Fruit fly (Drosophila melanogaster) whole organism, wandering third instar larva: ENCODE measurements around the gene Ada3.

ENCODE experiments used
- Abd-B ChIP-seq: fragments of >200 bp; optimal IDR thresholded peaks from 2 replicates; lab custom pipeline; 2017; ENCODE audit warnings: missing biosample characterization, missing genetic modification characterization
- CG32264 ChIP-seq: fragments of 200-800 bp; sonication (Bioruptor generic); optimal IDR thresholded peaks from 2 replicates; lab custom pipeline; 2016; ENCODE audit warnings: missing biosample characterization, missing genetic modification characterization
- CG9705 ChIP-seq: fragments of 200-800 bp; sonication (Bioruptor generic); optimal IDR thresholded peaks from 2 replicates; lab custom pipeline; 2018; ENCODE audit warnings: missing biosample characterization, mild to moderate bottlenecking, missing genetic modification characterization
- CrebA ChIP-seq: fragments of 200-800 bp; sonication (Bioruptor generic); optimal IDR thresholded peaks from 2 replicates; lab custom pipeline; 2016; ENCODE audit warnings: missing biosample characterization, mild to moderate bottlenecking, missing genetic modification characterization, borderline replicate concordance
- Dfd ChIP-seq: fragments of >200 bp; optimal IDR thresholded peaks from 2 replicates; lab custom pipeline; 2017; ENCODE audit warnings: missing biosample characterization, missing genetic modification characterization
- Dif ChIP-seq: fragments of 200-275, 200-300 bp; sonication (Bioruptor generic); optimal IDR thresholded peaks from 2 replicates; lab custom pipeline; 2018; ENCODE audit warnings: missing biosample characterization, missing genetic modification characterization; ENCODE audit not compliant: partially characterized antibody
- GATAd ChIP-seq: sonication (Bioruptor generic); optimal IDR thresholded peaks from 2 replicates; lab custom pipeline; 2016; ENCODE audit warnings: missing biosample characterization, missing genetic modification characterization
- Hnf4 ChIP-seq: fragments of 200-800 bp; sonication (Bioruptor generic); optimal IDR thresholded peaks from 2 replicates; lab custom pipeline; 2016; ENCODE audit warnings: missing biosample characterization, mild to moderate bottlenecking, missing genetic modification characterization
- Hr78 ChIP-seq: fragments of >200 bp; optimal IDR thresholded peaks from 2 replicates; lab custom pipeline; 2017; ENCODE audit warnings: missing biosample characterization, missing genetic modification characterization
- Hr83 ChIP-seq: fragments of 200-300 bp; sonication (Bioruptor generic); optimal IDR thresholded peaks from 2 replicates; lab custom pipeline; 2016; ENCODE audit warnings: missing biosample characterization, mild to moderate bottlenecking, missing genetic modification characterization, moderate library complexity; ENCODE audit not compliant: poor library complexity, severe bottlenecking
- Mio ChIP-seq: sonication (Bioruptor generic); optimal IDR thresholded peaks from 2 replicates; lab custom pipeline; 2016; ENCODE audit warnings: missing biosample characterization, missing genetic modification characterization
- N ChIP-seq: fragments of >200 bp; optimal IDR thresholded peaks from 2 replicates; lab custom pipeline; 2018; ENCODE audit warnings: missing biosample characterization, missing external identifiers, missing genetic modification characterization
- OdsH ChIP-seq: fragments of 200-800 bp; sonication (Bioruptor generic); optimal IDR thresholded peaks from 2 replicates; lab custom pipeline; 2016; ENCODE audit warnings: missing biosample characterization, mild to moderate bottlenecking, missing genetic modification characterization
- Rel ChIP-seq, 2 experiments: fragments of 200-800 bp; sonication (Bioruptor generic) in 1 of 2; optimal IDR thresholded peaks; 2 replicates in 1 of 2; 3 replicates in 1 of 2; lab custom pipeline; 2016 to 2019; ENCODE audit warnings: mild to moderate bottlenecking in 2 of 2, missing biosample characterization in 2 of 2, missing genetic modification characterization in 2 of 2, moderate library complexity in 1 of 2
- Sp1 ChIP-seq: fragments of 200-800 bp; sonication (Bioruptor generic); optimal IDR thresholded peaks from 3 replicates; lab custom pipeline; 2019; ENCODE audit warnings: missing biosample characterization, mild to moderate bottlenecking, missing genetic modification characterization, moderate library complexity
- Vsx2 ChIP-seq: fragments of 200-300, 225-300 bp; sonication (Bioruptor generic); optimal IDR thresholded peaks from 2 replicates; lab custom pipeline; 2018; ENCODE audit warnings: missing biosample characterization, missing genetic modification characterization; ENCODE audit not compliant: partially characterized antibody
- dmrt93B ChIP-seq: fragments of 200-800 bp; sonication (Bioruptor generic); optimal IDR thresholded peaks from 2 replicates; lab custom pipeline; 2018; ENCODE audit warnings: missing biosample characterization, mild to moderate bottlenecking, missing genetic modification characterization
- dsf ChIP-seq: sonication (Bioruptor generic); optimal IDR thresholded peaks from 2 replicates; lab custom pipeline; 2016; ENCODE audit warnings: missing biosample characterization, missing genetic modification characterization, borderline replicate concordance
- ey ChIP-seq: fragments of 200-800 bp; sonication (Bioruptor generic); optimal IDR thresholded peaks from 2 replicates; lab custom pipeline; 2016; ENCODE audit warnings: missing biosample characterization, missing genetic modification characterization
- jim ChIP-seq: fragments of 175-275, 200-325 bp; sonication (Bioruptor generic); optimal IDR thresholded peaks from 2 replicates; lab custom pipeline; 2016; ENCODE audit warnings: missing biosample characterization, mild to moderate bottlenecking, missing genetic modification characterization
- lola ChIP-seq: fragments of >200 bp; optimal IDR thresholded peaks from 2 replicates; lab custom pipeline; 2017; ENCODE audit warnings: missing biosample characterization, missing genetic modification characterization
- pan ChIP-seq: fragments of >200 bp; optimal IDR thresholded peaks from 2 replicates; lab custom pipeline; 2017
- psq ChIP-seq: fragments of 200-800 bp; sonication (Bioruptor generic); optimal IDR thresholded peaks from 3 replicates; lab custom pipeline; 2017; ENCODE audit warnings: missing biosample characterization, mild to moderate bottlenecking, missing genetic modification characterization, moderate library complexity
- rgr ChIP-seq: fragments of 200-800 bp; sonication (Bioruptor generic); optimal IDR thresholded peaks from 3 replicates; lab custom pipeline; 2016; ENCODE audit warnings: missing biosample characterization, mild to moderate bottlenecking, missing genetic modification characterization
- sv ChIP-seq: fragments of 200-800 bp; sonication (Bioruptor generic); optimal IDR thresholded peaks from 3 replicates; lab custom pipeline; 2016; ENCODE audit warnings: missing biosample characterization, missing genetic modification characterization
- tai ChIP-seq: sonication (Bioruptor generic); optimal IDR thresholded peaks from 2 replicates; lab custom pipeline; 2016; ENCODE audit warnings: missing biosample characterization, missing genetic modification characterization
- usp ChIP-seq: fragments of >200 bp; optimal IDR thresholded peaks from 2 replicates; lab custom pipeline; 2017; ENCODE audit warnings: missing biosample characterization, missing genetic modification characterization

Gene Ada3

dm6 chrX:18083528-18084365 is 1.8 kb upstream of the Ada3 start:
- TF ChIP-seq tai (no peak), Hr83 (GFP tag; lab: Kevin White, UChicago) (peak; percentile 38), rgr (GFP tag; lab: Kevin White, UChicago) (peak; percentile 13)

- no peak for TF ChIP-seq jim
- no peak for TF ChIP-seq Rel (GFP tag; optimal IDR thresholded peaks at IDR 0.05; lab: Kevin White, UChicago)
- peak; percentile 70 for TF ChIP-seq Rel (tag; optimal IDR thresholded peaks at IDR 0.05; lab: Kevin White, UChicago)
- TF ChIP-seq Hr83 (GFP tag; lab: Kevin White, UChicago), result peak; percentile 61
Observed at dm6 chrX:18084614-18085469, 719 bp upstream of the Ada3 start.

dm6 chrX:18088432-18088831 is 2.9 kb downstream of the Ada3 start, which contains the start of gene CG7536:
CG7536 (minus strand) TSS chrX:18088532.
- TF ChIP-seq Hr78 (GFP tag; lab: Kevin White, UChicago), result no peak
- TF ChIP-seq dmrt93B (GFP tag; lab: Kevin White, UChicago), result no peak
- TF ChIP-seq rgr (GFP tag; lab: Kevin White, UChicago), result no peak
- no peak for TF ChIP-seq pan (lab: Kevin White, UChicago)
- TF ChIP-seq CG9705 (GFP tag; lab: Kevin White, UChicago), result no peak
- TF ChIP-seq Sp1 (GFP tag; lab: Kevin White, UChicago), result no peak
- TF ChIP-seq GATAd (GFP tag; lab: Kevin White, UChicago), result no peak
- TF ChIP-seq Abd-B (GFP tag; lab: Kevin White, UChicago), result no peak

- no peak for TF ChIP-seq Dfd (GFP tag; lab: Kevin White, UChicago)
- no peak for TF ChIP-seq Rel (GFP tag; optimal IDR thresholded peaks at IDR 0.05; lab: Kevin White, UChicago)
- peak; percentile 79 for TF ChIP-seq Rel (tag; optimal IDR thresholded peaks at IDR 0.05; lab: Kevin White, UChicago)
Observed at dm6 chrX:18090333-18090732, 4.8 kb downstream of the Ada3 start, which contains the start of gene Swt1. Swt1 (minus strand) TSS chrX:18090509.

dm6 chrX:18091159-18091676 is 5.7 kb downstream of the Ada3 start, which contains the start of gene scu:
scu (plus strand) TSS chrX:18091259.
- no peak for TF ChIP-seq CrebA (GFP tag; lab: Kevin White, UChicago)
- peak; percentile 17 for TF ChIP-seq Sp1 (GFP tag; lab: Kevin White, UChicago)
- no peak for TF ChIP-seq CG9705 (GFP tag; lab: Kevin White, UChicago)
- TF ChIP-seq Rel (GFP tag; optimal IDR thresholded peaks at IDR 0.05; lab: Kevin White, UChicago), result peak; percentile 39
- TF ChIP-seq Rel (tag; optimal IDR thresholded peaks at IDR 0.05; lab: Kevin White, UChicago), result peak; percentile 74
- no peak for TF ChIP-seq Mio (GFP tag; lab: Kevin White, UChicago)
- no peak for TF ChIP-seq Dfd (GFP tag; lab: Kevin White, UChicago)
- no peak for TF ChIP-seq Abd-B (GFP tag; lab: Kevin White, UChicago)
- TF ChIP-seq Hr83 (GFP tag; lab: Kevin White, UChicago), result no peak
- TF ChIP-seq rgr (GFP tag; lab: Kevin White, UChicago), result no peak
- TF ChIP-seq N (GFP tag; lab: Kevin White, UChicago), result no peak
- no peak for TF ChIP-seq OdsH (GFP tag; lab: Kevin White, UChicago)
- TF ChIP-seq Vsx2 (GFP tag; lab: Kevin White, UChicago), result no peak
- no peak for TF ChIP-seq CG32264 (GFP tag; lab: Kevin White, UChicago)
- TF ChIP-seq Hnf4 (GFP tag; lab: Kevin White, UChicago), result peak; percentile 90
- no peak for TF ChIP-seq sv (GFP tag; lab: Kevin White, UChicago)
- TF ChIP-seq lola, result no peak
- TF ChIP-seq dsf (GFP tag; lab: Kevin White, UChicago), result no peak

- TF ChIP-seq Sp1 (GFP tag; lab: Kevin White, UChicago) (no peak), Dif (GFP tag; lab: Kevin White, UChicago) (no peak), CG32264 (GFP tag; lab: Kevin White, UChicago) (no peak), Rel (GFP tag; optimal IDR thresholded peaks at IDR 0.05; lab: Kevin White, UChicago) (no peak), Rel (tag; optimal IDR thresholded peaks at IDR 0.05; lab: Kevin White, UChicago) (no peak), Hr78 (GFP tag; lab: Kevin White, UChicago) (no peak), usp (GFP tag; lab: Kevin White, UChicago) (no peak), Abd-B (GFP tag; lab: Kevin White, UChicago) (no peak), dsf (GFP tag; lab: Kevin White, UChicago) (no peak), psq (GFP tag; lab: Kevin White, UChicago) (no peak), Hnf4 (GFP tag; lab: Kevin White, UChicago) (no peak), CrebA (GFP tag; lab: Kevin White, UChicago) (no peak), ey (GFP tag; lab: Kevin White, UChicago) (no peak), pan (lab: Kevin White, UChicago) (no peak), OdsH (GFP tag; lab: Kevin White, UChicago) (no peak), dmrt93B (GFP tag; lab: Kevin White, UChicago) (no peak), sv (GFP tag; lab: Kevin White, UChicago) (no peak)
- TF ChIP-seq, all 38 proteins: peak for 0
Observed at dm6 chrX:18092126-18092525, 6.6 kb downstream of the Ada3 start.
